Worm (Caenorhabditis elegans) whole organism, young adult: ENCODE data around the gene ptr-13.
"Not testable (repeated sequence)": the region's sequence is repeated elsewhere in the genome, so short reads cannot be mapped to it uniquely, and the experiment has no call there.

Experiments used
- F23B12.7 ChIP-seq: sonication (generic microtip); optimal IDR thresholded peaks from 2 replicates; lab custom pipeline; 2017; ENCODE audit warnings: missing genetic modification characterization, mild to moderate bottlenecking, missing compliant biosample characterization, antibody characterized with exemption, moderate library complexity; ENCODE audit not compliant: insufficient read depth
- F33H1.4 ChIP-seq: fragments of 200-800 bp; sonication (Bioruptor generic); IDR thresholded peaks from 2 replicates; pipeline ENCODE4 v1.3.6; 2022; ENCODE audit warnings: missing genetic modification reagents, missing genetic modification characterization, missing compliant biosample characterization
- dpff-1 ChIP-seq: sonication (generic microtip); optimal IDR thresholded peaks from 2 replicates; lab custom pipeline; 2017; ENCODE audit warnings: mild to moderate bottlenecking, missing genetic modification characterization, missing compliant biosample characterization
- ztf-26 ChIP-seq: sonication (generic microtip); optimal IDR thresholded peaks from 2 replicates; lab custom pipeline; 2017; ENCODE audit warnings: missing genetic modification characterization, missing compliant biosample characterization

DNA sequence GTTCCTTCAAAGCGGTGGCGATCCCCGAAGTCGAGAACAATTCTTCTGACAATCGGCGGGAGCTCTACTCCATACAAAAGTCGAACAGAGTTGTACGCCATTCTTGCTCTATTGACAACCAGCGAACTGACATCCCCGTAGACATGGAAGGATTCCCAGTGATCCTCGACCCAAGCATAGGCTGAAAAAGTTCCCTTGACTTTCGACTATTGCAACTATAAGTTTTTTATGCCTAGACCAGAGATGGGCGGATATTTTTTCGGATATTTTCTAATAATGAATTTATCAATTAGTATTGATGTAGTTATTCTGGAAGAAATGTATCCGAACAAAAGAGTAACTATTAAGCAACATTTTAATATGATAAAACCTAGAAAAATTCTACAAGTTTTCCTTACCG, 40.5 kb downstream of the ptr-13 start, which contains the start of gene W10C6.2:
- TF ChIP-seq F33H1.4 (GFP tag; lab: Robert Waterston, UW); F23B12.7 (tag; lab: Kevin White, UChicago); dpff-1 (tag; lab: Kevin White, UChicago); ztf-26 (tag; lab: Kevin White, UChicago): not testable (repeated sequence)
